Fruit fly (Drosophila melanogaster): ENCODE measurements around the gene CG33235.

dm6 chrX:11503625-11504024 lies 12.3 kb upstream of the CG33235 start:
- TF ChIP-seq pan (optimal IDR thresholded peaks at IDR 0.05) (no peak), usp (GFP tag; optimal IDR thresholded peaks at IDR 0.05) (no peak), brk (GFP tag; optimal IDR thresholded peaks at IDR 0.05) (no peak), Myc (optimal IDR thresholded peaks at IDR 0.05) (no peak), sage (GFP tag; optimal IDR thresholded peaks at IDR 0.05) (no peak), Mio (GFP tag; optimal IDR thresholded peaks at IDR 0.05) (no peak)
